Fruit fly (Drosophila melanogaster): ENCODE measurements around the gene CG3345.

CG3345 gene

DNA sequence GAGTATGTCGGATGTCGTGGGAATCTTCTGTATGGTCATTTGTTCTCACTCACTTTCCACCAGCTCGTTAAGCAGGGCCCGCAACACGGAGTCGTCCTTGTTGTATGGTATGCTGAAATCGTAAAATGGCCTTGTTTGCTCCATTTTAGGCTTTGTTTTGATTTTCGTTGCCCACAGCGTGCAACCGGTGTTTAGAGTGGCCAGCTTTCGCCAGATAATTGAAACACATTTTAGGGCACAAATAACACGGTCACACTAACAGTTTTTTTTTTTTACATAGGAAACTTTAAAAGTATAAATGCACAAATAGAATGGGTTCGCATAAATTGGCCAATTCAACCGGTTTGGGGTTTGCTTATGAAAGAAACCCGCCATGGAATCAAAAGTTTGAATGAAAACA, 16.7 kb upstream of the CG3345 start, which contains the start of gene Rpp30 (continued):
- TF ChIP-seq vfl (GFP tag; optimal IDR thresholded peaks at IDR 0.05) (no peak), toy (GFP tag; IDR thresholded peaks at IDR 0.05) (no peak), exex (tag; optimal IDR thresholded peaks at IDR 0.05) (no peak), CG15696 (tag; optimal IDR thresholded peaks at IDR 0.05) (no peak), HHEX (GFP tag; optimal IDR thresholded peaks at IDR 0.05) (no peak), CG4424 (GFP tag; optimal IDR thresholded peaks at IDR 0.05) (no peak), Stat92E (GFP tag; optimal IDR thresholded peaks at IDR 0.05) (no peak), CG1233 (GFP tag; optimal IDR thresholded peaks at IDR 0.05) (no peak), Hr78 (GFP tag; optimal IDR thresholded peaks at IDR 0.05) (no peak), ATbp (GFP tag; optimal IDR thresholded peaks at IDR 0.05) (no peak), dati (GFP tag; IDR thresholded peaks at IDR 0.05) (no peak), pzg (GFP tag; optimal IDR thresholded peaks at IDR 0.05) (peak; percentile 58), Nf-YC (tag; optimal IDR thresholded peaks at IDR 0.05) (no peak), Sox100B (GFP tag; optimal IDR thresholded peaks at IDR 0.05) (no peak), croc (GFP tag; conservative IDR thresholded peaks at IDR 0.05) (no peak), CG12071 (GFP tag; optimal IDR thresholded peaks at IDR 0.05) (no peak), CG1832 (GFP tag; optimal IDR thresholded peaks at IDR 0.05) (no peak), Kr (GFP tag; optimal IDR thresholded peaks at IDR 0.05) (no peak), Vsx1 (GFP tag; optimal IDR thresholded peaks at IDR 0.05) (no peak), Gsc (GFP tag; IDR thresholded peaks at IDR 0.05) (no peak), C15 (GFP tag; IDR thresholded peaks at IDR 0.05) (no peak), ranshi (GFP tag; IDR thresholded peaks at IDR 0.05) (no peak), CG15514 (GFP tag; optimal IDR thresholded peaks at IDR 0.05) (peak; percentile 36), CG16779 (GFP tag; IDR thresholded peaks at IDR 0.05) (no peak), otp (GFP tag; IDR thresholded peaks at IDR 0.05) (no peak), Tbp (GFP tag; optimal IDR thresholded peaks at IDR 0.05) (no peak), Xbp1 (GFP tag; optimal IDR thresholded peaks at IDR 0.05) (no peak), ham (GFP tag; IDR thresholded peaks at IDR 0.05) (no peak), Nf-YB (GFP tag; optimal IDR thresholded peaks at IDR 0.05) (no peak), stwl (tag; optimal IDR thresholded peaks at IDR 0.05) (peak; percentile 87), E2f1 (GFP tag; IDR thresholded peaks at IDR 0.05) (no peak), CG2120 (GFP tag; optimal IDR thresholded peaks at IDR 0.05) (no peak), CG13296 (GFP tag; optimal IDR thresholded peaks at IDR 0.05) (no peak), scrt (GFP tag; optimal IDR thresholded peaks at IDR 0.05) (peak; percentile 95), CG5953 (GFP tag; IDR thresholded peaks at IDR 0.05) (no peak), CG11560 (tag; IDR thresholded peaks at IDR 0.05) (no peak), pros (GFP tag; optimal IDR thresholded peaks at IDR 0.05) (no peak), Sox102F (GFP tag; optimal IDR thresholded peaks at IDR 0.05) (no peak), CG10209 (GFP tag; optimal IDR thresholded peaks at IDR 0.05) (no peak), pum (GFP tag; optimal IDR thresholded peaks at IDR 0.05) (no peak), Myb (GFP tag; optimal IDR thresholded peaks at IDR 0.05) (peak; percentile 69), CG18599 (GFP tag; optimal IDR thresholded peaks at IDR 0.05) (no peak), Sry-δ (GFP tag; optimal IDR thresholded peaks at IDR 0.05) (peak; percentile 32), CG11504 (tag; optimal IDR thresholded peaks at IDR 0.05) (peak; percentile 22), CG6765 (GFP tag; optimal IDR thresholded peaks at IDR 0.05) (no peak), CG8359 (GFP tag; optimal IDR thresholded peaks at IDR 0.05; ENCODE audit: borderline replicate concordance) (no peak), CG3281 (GFP tag; optimal IDR thresholded peaks at IDR 0.05) (no peak), p53 (GFP tag; optimal IDR thresholded peaks at IDR 0.05) (no peak), chif (GFP tag; optimal IDR thresholded peaks at IDR 0.05) (no peak), sc (optimal IDR thresholded peaks at IDR 0.05) (no peak), sc (GFP tag; optimal IDR thresholded peaks at IDR 0.05) (no peak)
